Fruit fly (Drosophila melanogaster) whole organism, wandering third instar larva: ENCODE measurements around the gene CG5521.

Source experiments
- Myc ChIP-seq: fragments of >200 bp; optimal IDR thresholded peaks from 2 replicates; lab custom pipeline; 2017
- OdsH ChIP-seq: fragments of 200-800 bp; sonication (Bioruptor generic); optimal IDR thresholded peaks from 2 replicates; lab custom pipeline; 2016; ENCODE audit warnings: missing biosample characterization, mild to moderate bottlenecking, missing genetic modification characterization
- fru ChIP-seq: fragments of 200-800 bp; sonication (Bioruptor generic); optimal IDR thresholded peaks from 3 replicates; lab custom pipeline; 2016; ENCODE audit warnings: missing biosample characterization, mild to moderate bottlenecking, missing genetic modification characterization
- pan ChIP-seq: fragments of >200 bp; optimal IDR thresholded peaks from 2 replicates; lab custom pipeline; 2017
- psq ChIP-seq: fragments of 200-800 bp; sonication (Bioruptor generic); optimal IDR thresholded peaks from 3 replicates; lab custom pipeline; 2017; ENCODE audit warnings: missing biosample characterization, mild to moderate bottlenecking, missing genetic modification characterization, moderate library complexity
- usp ChIP-seq: fragments of >200 bp; optimal IDR thresholded peaks from 2 replicates; lab custom pipeline; 2017; ENCODE audit warnings: missing biosample characterization, missing genetic modification characterization
- woc ChIP-seq: sonication (Bioruptor generic); optimal IDR thresholded peaks from 2 replicates; lab custom pipeline; 2016; ENCODE audit warnings: missing biosample characterization, mild to moderate bottlenecking, missing genetic modification characterization

DNA sequence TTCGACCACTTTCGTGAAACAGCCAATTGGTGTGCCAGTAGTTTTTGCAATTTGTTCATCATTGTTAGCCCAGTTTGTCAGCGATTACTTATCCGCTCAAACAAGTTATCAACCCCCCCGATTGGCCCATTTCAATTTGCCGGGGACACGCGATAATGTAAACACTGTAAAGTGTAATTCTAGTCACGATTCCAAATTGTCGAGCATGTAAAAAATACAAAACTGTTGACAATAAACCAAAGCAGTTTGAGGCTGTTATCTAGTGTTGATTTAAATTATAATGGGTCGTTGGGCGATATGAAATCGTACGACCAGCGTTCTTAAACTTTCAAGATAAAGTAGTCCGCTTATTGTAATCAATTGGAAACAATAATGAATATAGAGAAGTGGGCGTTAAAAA lies 20.7 kb downstream of the CG5521 start:
- TF ChIP-seq usp (GFP tag; lab: Kevin White, UChicago) (no peak), psq (no peak), Myc (lab: Kevin White, UChicago) (no peak), fru (GFP tag; lab: Kevin White, UChicago) (no peak), OdsH (GFP tag; lab: Kevin White, UChicago) (no peak), woc (GFP tag; lab: Kevin White, UChicago) (no peak), pan (lab: Kevin White, UChicago) (no peak)
